Fruit fly (Drosophila melanogaster): ENCODE results near the gene CG11951.

Gene CG11951

DNA sequence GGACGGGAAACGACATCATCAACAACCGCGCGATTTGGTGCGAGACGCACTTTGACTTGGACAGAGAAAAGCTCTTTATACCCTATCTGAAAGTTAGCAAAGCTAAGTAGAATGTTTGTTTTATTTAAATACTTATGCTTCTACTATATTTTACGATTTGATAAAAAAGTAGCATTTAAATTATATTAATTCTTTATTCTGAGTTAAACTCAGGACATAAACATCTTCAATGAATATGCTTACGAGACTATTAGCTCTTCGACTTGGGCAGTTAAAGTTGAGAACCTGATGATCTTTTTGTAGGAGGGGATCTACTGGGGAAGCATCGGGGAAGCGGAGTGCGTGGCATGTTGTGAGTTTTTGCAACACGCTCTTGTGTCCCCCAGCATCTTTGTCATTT lies 39.2 kb upstream of the CG11951 start (continued):
- TF ChIP-seq svp (GFP tag) (peak; percentile 90), lz (GFP tag; optimal IDR thresholded peaks at IDR 0.05) (peak; percentile 52), Sox102F (GFP tag; optimal IDR thresholded peaks at IDR 0.05) (peak; percentile 64), CG16779 (tag; optimal IDR thresholded peaks at IDR 0.05) (peak; percentile 29), CG7368 (GFP tag; optimal IDR thresholded peaks at IDR 0.05) (peak; percentile 48), CG34406 (GFP tag; optimal IDR thresholded peaks at IDR 0.05) (peak; percentile 65), Blimp-1 (GFP tag; optimal IDR thresholded peaks at IDR 0.05) (no peak), CG11902 (GFP tag; optimal IDR thresholded peaks at IDR 0.05) (peak; percentile 47), Lpt (GFP tag; optimal IDR thresholded peaks at IDR 0.05) (peak; percentile 73), topi (GFP tag; optimal IDR thresholded peaks at IDR 0.05) (peak; percentile 67), CG6854 (GFP tag; optimal IDR thresholded peaks at IDR 0.05) (no peak), CG8632 (GFP tag; optimal IDR thresholded peaks at IDR 0.05) (peak; percentile 64), CG31627 (GFP tag; optimal IDR thresholded peaks at IDR 0.05) (peak; percentile 49), Sox15 (GFP tag; optimal IDR thresholded peaks at IDR 0.05) (no peak), fd59A (GFP tag; optimal IDR thresholded peaks at IDR 0.05) (peak; percentile 74), CG3032 (tag; optimal IDR thresholded peaks at IDR 0.05) (peak; percentile 83), CG4318 (GFP tag; optimal IDR thresholded peaks at IDR 0.05) (peak; percentile 36), Eip78C (GFP tag) (peak; percentile 90), Met (GFP tag; optimal IDR thresholded peaks at IDR 0.05) (peak; percentile 71), CG8319 (GFP tag; optimal IDR thresholded peaks at IDR 0.05) (no peak), Gug (GFP tag; IDR thresholded peaks at IDR 0.05) (peak; percentile 37), CG9139 (GFP tag; optimal IDR thresholded peaks at IDR 0.05) (no peak), net (GFP tag; optimal IDR thresholded peaks at IDR 0.05) (peak; percentile 53), Sox14 (GFP tag; optimal IDR thresholded peaks at IDR 0.05) (peak; percentile 62), Smox (GFP tag; optimal IDR thresholded peaks at IDR 0.05) (peak; percentile 67), Ets96B (tag; optimal IDR thresholded peaks at IDR 0.05) (peak; percentile 91), salr (GFP tag; optimal IDR thresholded peaks at IDR 0.05) (peak; percentile 56 to 60)

DNA sequence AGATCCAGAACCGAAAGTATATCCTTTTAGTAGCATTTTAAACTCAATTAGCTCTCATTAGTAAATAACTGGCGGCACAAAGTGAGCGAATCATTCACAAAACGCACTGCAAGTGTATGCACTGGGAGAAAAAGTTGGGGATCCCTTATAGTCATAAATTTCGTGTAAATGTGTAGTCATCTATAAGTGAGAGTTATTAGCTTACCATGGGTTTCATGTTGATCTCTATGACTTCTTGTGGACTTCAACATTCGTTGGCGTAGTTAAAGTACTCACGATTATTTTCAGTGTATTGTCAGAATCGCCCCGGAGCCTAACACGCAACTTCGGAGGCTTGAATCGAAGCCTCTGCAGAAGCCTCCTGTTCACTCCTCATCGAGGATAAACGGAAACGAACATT lies 38.5 kb upstream of the CG11951 start:
- TF ChIP-seq CG7368 (GFP tag; optimal IDR thresholded peaks at IDR 0.05) (peak; percentile 69), net (GFP tag; optimal IDR thresholded peaks at IDR 0.05) (peak; percentile 78), CG3919 (GFP tag; optimal IDR thresholded peaks at IDR 0.05) (peak; percentile 79), CG9139 (GFP tag; optimal IDR thresholded peaks at IDR 0.05) (peak; percentile 66), Sox15 (GFP tag; optimal IDR thresholded peaks at IDR 0.05) (peak; percentile 76), Eip75B (GFP tag; optimal IDR thresholded peaks at IDR 0.05) (peak; percentile 86), CG6854 (GFP tag; optimal IDR thresholded peaks at IDR 0.05) (peak; percentile 50), CG1621 (tag; optimal IDR thresholded peaks at IDR 0.05) (peak; percentile 92), CG6163 (GFP tag; IDR thresholded peaks at IDR 0.05) (peak; percentile 89), Hr38 (GFP tag; optimal IDR thresholded peaks at IDR 0.05) (no peak), CG15336 (GFP tag; IDR thresholded peaks at IDR 0.05) (no peak), CG11902 (GFP tag; optimal IDR thresholded peaks at IDR 0.05) (peak; percentile 61), eg (GFP tag; IDR thresholded peaks at IDR 0.05) (peak; percentile 32; the same call in 1 of the 3 replicates), lz (GFP tag; optimal IDR thresholded peaks at IDR 0.05) (peak; percentile 86), fd59A (GFP tag; optimal IDR thresholded peaks at IDR 0.05) (peak; percentile 90), pdm3 (GFP tag; optimal IDR thresholded peaks at IDR 0.05) (peak; percentile 83), Sox14 (GFP tag; optimal IDR thresholded peaks at IDR 0.05) (peak; percentile 90), Met (GFP tag; optimal IDR thresholded peaks at IDR 0.05) (peak; percentile 92), CG3032 (tag; optimal IDR thresholded peaks at IDR 0.05) (peak; percentile 91), cyc (GFP tag; optimal IDR thresholded peaks at IDR 0.05) (peak; percentile 83), CG11294 (GFP tag; IDR thresholded peaks at IDR 0.05) (no peak), Sox102F (GFP tag; optimal IDR thresholded peaks at IDR 0.05) (peak; percentile 91), CG11762 (GFP tag; optimal IDR thresholded peaks at IDR 0.05; ENCODE audit: insufficient read depth) (peak; percentile 69), CG6792 (GFP tag; optimal IDR thresholded peaks at IDR 0.05) (peak; percentile 83), fd85E (GFP tag; optimal IDR thresholded peaks at IDR 0.05) (no peak), CG34406 (GFP tag; optimal IDR thresholded peaks at IDR 0.05) (peak; percentile 79), CG6808 (GFP tag; optimal IDR thresholded peaks at IDR 0.05) (peak; percentile 84), CG4318 (GFP tag; optimal IDR thresholded peaks at IDR 0.05) (peak; percentile 24), Smox (GFP tag; optimal IDR thresholded peaks at IDR 0.05) (peak; percentile 89), acj6 (GFP tag; optimal IDR thresholded peaks at IDR 0.05) (peak; percentile 86), Hr39 (GFP tag; optimal IDR thresholded peaks at IDR 0.05) (peak; percentile 90), CG6276 (GFP tag; optimal IDR thresholded peaks at IDR 0.05) (no peak), CG16779 (tag; optimal IDR thresholded peaks at IDR 0.05) (peak; percentile 59), vri (GFP tag; optimal IDR thresholded peaks at IDR 0.05) (peak; percentile 84), salr (GFP tag; optimal IDR thresholded peaks at IDR 0.05) (peak; percentile 57 to 87), esn (GFP tag; optimal IDR thresholded peaks at IDR 0.05) (peak; percentile 91), topi (GFP tag; optimal IDR thresholded peaks at IDR 0.05) (peak; percentile 90), svp (GFP tag) (peak; percentile 92), Ets96B (tag; optimal IDR thresholded peaks at IDR 0.05) (peak; percentile 93), dac (GFP tag; optimal IDR thresholded peaks at IDR 0.05) (no peak), Lpt (GFP tag; optimal IDR thresholded peaks at IDR 0.05) (peak; percentile 36)
